Worm (Caenorhabditis elegans) whole organism, L4 larva: ENCODE data around the gene K03B8.14.
A peak's percentile ranks its signal among the peaks of the same experiment; 100 is the strongest.

Experiments
- F49E8.2 ChIP-seq: sonication (generic microtip); optimal IDR thresholded peaks from 2 replicates; lab custom pipeline; 2016; ENCODE audit warnings: missing compliant biosample characterization, mild to moderate bottlenecking, missing genetic modification characterization, borderline replicate concordance
- Y48G9A.11 ChIP-seq: fragments of 200-800 bp; sonication (Bioruptor generic); IDR thresholded peaks from 2 replicates; pipeline ENCODE4 v1.3.6; 2022; ENCODE audit warnings: missing genetic modification reagents, missing genetic modification characterization, missing compliant biosample characterization
- Y5F2A.4 ChIP-seq: fragments of 200-800 bp; sonication (Bioruptor generic); optimal IDR thresholded peaks from 2 replicates; lab custom pipeline; 2018; ENCODE audit warnings: mild to moderate bottlenecking, missing genetic modification characterization, missing compliant biosample characterization
- aha-1 ChIP-seq: fragments of 150-350 bp; peaks from one replicate; lab custom pipeline; 2014; ENCODE audit warnings: missing biosample characterization, missing genetic modification characterization
- aly-2 ChIP-seq: sonication (generic microtip); optimal IDR thresholded peaks from 2 replicates; lab custom pipeline; 2018; ENCODE audit warnings: missing biosample characterization, missing genetic modification characterization
- ceh-20 ChIP-seq: fragments of 200-800 bp; sonication (Bioruptor generic); IDR thresholded peaks from 2 replicates; pipeline ENCODE4 v1.3.6; 2022; ENCODE audit warnings: missing genetic modification reagents, missing genetic modification characterization, missing compliant biosample characterization
- ces-1 ChIP-seq: fragments of 150-350 bp; sonication (generic microtip); optimal IDR thresholded peaks from 4 replicates; lab custom pipeline; 2014; ENCODE audit warnings: missing biosample characterization, missing genetic modification reagents, missing genetic modification characterization
- cey-2 ChIP-seq: sonication (generic microtip); optimal IDR thresholded peaks from 3 replicates; lab custom pipeline; 2017; ENCODE audit warnings: missing genetic modification characterization, mild to moderate bottlenecking, missing compliant biosample characterization, antibody characterized with exemption, borderline replicate concordance; ENCODE audit not compliant: insufficient read depth
- daf-8 ChIP-seq: fragments of 200-800 bp; sonication (Bioruptor generic); IDR thresholded peaks from 2 replicates; pipeline ENCODE4 v1.3.6; 2022; ENCODE audit warnings: missing genetic modification characterization, missing compliant biosample characterization
- dmd-8 ChIP-seq: fragments of 200-800 bp; sonication (Bioruptor generic); IDR thresholded peaks from 2 replicates; pipeline ENCODE4 v1.3.6; 2022; ENCODE audit warnings: missing genetic modification characterization, missing compliant biosample characterization
- dmd-9 ChIP-seq: fragments of 200-800 bp; sonication (Bioruptor generic); IDR thresholded peaks from 2 replicates; pipeline ENCODE4 v1.3.6; 2022; ENCODE audit warnings: missing genetic modification reagents, missing genetic modification characterization, missing compliant biosample characterization
- dpl-1 ChIP-seq: fragments of 150-350 bp; optimal IDR thresholded peaks from 2 replicates; lab custom pipeline; 2014; ENCODE audit warnings: missing biosample characterization, missing genetic modification reagents, missing genetic modification characterization
- egl-27 ChIP-seq: sonication (generic microtip); optimal IDR thresholded peaks from 3 replicates; lab custom pipeline; 2017; ENCODE audit warnings: missing biosample characterization, missing genetic modification reagents, missing genetic modification characterization
- jun-1 ChIP-seq: fragments of 150-350 bp; optimal IDR thresholded peaks from 2 replicates; lab custom pipeline; 2014; ENCODE audit warnings: missing biosample characterization, missing genetic modification reagents, missing genetic modification characterization
- lim-7 ChIP-seq: fragments of 200-800 bp; sonication (Bioruptor generic); IDR thresholded peaks from 2 replicates; pipeline ENCODE4 v1.3.6; 2022; ENCODE audit warnings: missing genetic modification characterization, missing compliant biosample characterization
- lin-13 ChIP-seq: fragments of 150-350 bp; optimal IDR thresholded peaks from 2 replicates; lab custom pipeline; 2014; ENCODE audit warnings: missing biosample characterization, missing genetic modification reagents, missing genetic modification characterization
- lin-39 ChIP-seq: fragments of 150-350 bp; optimal IDR thresholded peaks from 2 replicates; lab custom pipeline; 2014; ENCODE audit warnings: missing biosample characterization, missing genetic modification reagents, missing genetic modification characterization
- madf-9 ChIP-seq: fragments of 200-800 bp; sonication (Bioruptor generic); conservative IDR thresholded peaks from 2 replicates; pipeline ENCODE4 v1.3.6; 2022; ENCODE audit warnings: missing genetic modification reagents, missing genetic modification characterization, missing compliant biosample characterization
- nhr-10 ChIP-seq: fragments of 150-350 bp; optimal IDR thresholded peaks from 2 replicates; lab custom pipeline; 2014; ENCODE audit warnings: missing biosample characterization, missing genetic modification characterization
- nhr-111 ChIP-seq: fragments of 200-800 bp; sonication (Bioruptor generic); optimal IDR thresholded peaks from 2 replicates; lab custom pipeline; 2018; ENCODE audit warnings: mild to moderate bottlenecking, missing genetic modification characterization, missing compliant biosample characterization
- nhr-25 ChIP-seq: sonication (generic microtip); optimal IDR thresholded peaks from 2 replicates; lab custom pipeline; 2017; ENCODE audit warnings: missing genetic modification characterization, mild to moderate bottlenecking, missing compliant biosample characterization, antibody characterized with exemption, moderate library complexity, borderline replicate concordance; ENCODE audit not compliant: insufficient read depth
- nhr-42 ChIP-seq: fragments of 200-800 bp; sonication (Bioruptor generic); IDR thresholded peaks from 2 replicates; pipeline ENCODE4 v1.3.6; 2022; ENCODE audit warnings: missing genetic modification characterization, missing compliant biosample characterization
- nhr-48 ChIP-seq: sonication (generic microtip); optimal IDR thresholded peaks from 2 replicates; lab custom pipeline; 2016; ENCODE audit warnings: mild to moderate bottlenecking, missing genetic modification characterization, missing compliant biosample characterization
- nhr-6 ChIP-seq: fragments of 150-350 bp; optimal IDR thresholded peaks from 2 replicates; lab custom pipeline; 2014; ENCODE audit warnings: missing biosample characterization, missing genetic modification characterization
- nhr-77 ChIP-seq: fragments of 150-350 bp; optimal IDR thresholded peaks from 2 replicates; lab custom pipeline; 2014; ENCODE audit warnings: missing biosample characterization, missing genetic modification characterization
- pha-4 ChIP-seq, 2 experiments: fragments of 150-350 bp in 1 of 2; fragments of 200-800 bp in 1 of 2; sonication (Bioruptor generic) in 1 of 2; IDR thresholded peaks in 1 of 2; optimal IDR thresholded peaks in 1 of 2; 2 replicates each; pipeline versions ENCODE4 v1.3.6 to Lab custom; 2014 to 2022; ENCODE audit warnings: missing genetic modification characterization in 2 of 2, missing genetic modification reagents in 2 of 2, missing biosample characterization in 1 of 2, missing compliant biosample characterization in 1 of 2
- php-3 ChIP-seq: fragments of 200-800 bp; sonication (Bioruptor generic); IDR thresholded peaks from 2 replicates; pipeline ENCODE4 v1.3.6; 2022; ENCODE audit warnings: missing genetic modification reagents, missing genetic modification characterization, missing compliant biosample characterization
- pqm-1 ChIP-seq: sonication (generic microtip); optimal IDR thresholded peaks from 2 replicates; lab custom pipeline; 2017; ENCODE audit warnings: missing biosample characterization, missing genetic modification characterization
- set-16 ChIP-seq: fragments of 200-800 bp; sonication (Bioruptor generic); IDR thresholded peaks from 2 replicates; pipeline ENCODE4 v1.3.6; 2022; ENCODE audit warnings: missing genetic modification reagents, missing genetic modification characterization, missing compliant biosample characterization
- skn-1 ChIP-seq: fragments of 150-350 bp; optimal IDR thresholded peaks from 2 replicates; lab custom pipeline; 2014; ENCODE audit warnings: missing biosample characterization, missing genetic modification characterization
- tra-1 ChIP-seq: fragments of 200-800 bp; sonication (Bioruptor generic); IDR thresholded peaks from 2 replicates; pipeline ENCODE4 v1.3.6; 2022; ENCODE audit warnings: missing genetic modification reagents, missing genetic modification characterization, missing compliant biosample characterization
- zag-1 ChIP-seq: fragments of 150-350 bp; optimal IDR thresholded peaks from 2 replicates; lab custom pipeline; 2014; ENCODE audit warnings: missing biosample characterization, missing genetic modification characterization
- zfp-3 ChIP-seq: fragments of 200-800 bp; sonication (Bioruptor generic); conservative IDR thresholded peaks from 2 replicates; pipeline ENCODE4 v1.3.6; 2022; ENCODE audit warnings: missing genetic modification reagents, missing genetic modification characterization, missing compliant biosample characterization

K03B8.14 gene

ce11 chrV:11385060-11385459 lies 5.2 kb upstream of the K03B8.14 start, which contains the start of gene col-154:
Gene col-154, plus strand, starts transcription at chrV:11385360.
- no peak for TF ChIP-seq set-16 (GFP tag; lab: Robert Waterston, UW)
- TF ChIP-seq nhr-48 (tag; lab: Kevin White, UChicago), result no peak
- no peak for TF ChIP-seq nhr-77 (tag; lab: Kevin White, UChicago)
- TF ChIP-seq pha-4 (GFP tag; IDR thresholded peaks at IDR 0.05; lab: Robert Waterston, UW), result no peak
- TF ChIP-seq pha-4 (tag; optimal IDR thresholded peaks at IDR 0.05; lab: Kevin White, UChicago), result no peak
- no peak for TF ChIP-seq aha-1 (tag; lab: Kevin White, UChicago)
- no peak for TF ChIP-seq ceh-20 (GFP tag; lab: Robert Waterston, UW)
- TF ChIP-seq skn-1 (tag; lab: Kevin White, UChicago), result no peak
- no peak for TF ChIP-seq ces-1
- no peak for TF ChIP-seq dmd-9
- no peak for TF ChIP-seq dpl-1
- TF ChIP-seq F49E8.2 (tag; lab: Kevin White, UChicago), result no peak
- no peak for TF ChIP-seq nhr-111 (GFP tag; lab: Kevin White, UChicago)
- no peak for TF ChIP-seq nhr-6 (tag; lab: Kevin White, UChicago)

ce11 chrV:11385583-11385982 lies 4.7 kb upstream of the K03B8.14 start:
- peak; percentile 79 for TF ChIP-seq set-16 (GFP tag; lab: Robert Waterston, UW)

ce11 chrV:11386428-11386827 lies 3.9 kb upstream of the K03B8.14 start, which contains the start of gene F55C10.4:
Gene F55C10.4, plus strand, starts transcription at chrV:11386728.
- TF ChIP-seq aha-1 (tag; lab: Kevin White, UChicago) (no peak), skn-1 (tag; lab: Kevin White, UChicago) (no peak), pqm-1 (tag; lab: Kevin White, UChicago) (no peak), Y48G9A.11 (GFP tag; lab: Robert Waterston, UW) (no peak), madf-9 (GFP tag; lab: Robert Waterston, UW) (no peak), daf-8 (no peak), zag-1 (tag; lab: Kevin White, UChicago) (no peak), zfp-3 (GFP tag; lab: Robert Waterston, UW) (no peak)
- TF ChIP-seq, all 104 proteins: peak for 0

ce11 chrV:11389776-11390175 lies 527 bp upstream of the K03B8.14 start, which contains the start of gene col-155:
Gene col-155, minus strand, starts transcription at chrV:11389876.
- TF ChIP-seq aly-2 (tag; lab: Kevin White, UChicago), result no peak
- TF ChIP-seq nhr-25 (tag; lab: Kevin White, UChicago), result no peak
- TF ChIP-seq tra-1 (GFP tag; lab: Robert Waterston, UW), result no peak
- TF ChIP-seq cey-2, result no peak
- no peak for TF ChIP-seq dpl-1
- TF ChIP-seq php-3, result no peak
- TF ChIP-seq egl-27 (tag; lab: Kevin White, UChicago), result no peak
- no peak for TF ChIP-seq nhr-10 (tag; lab: Kevin White, UChicago)

- 0 out of 2 replicates have a peak, but pooled peaks have one; percentile 36 for TF ChIP-seq Y48G9A.11 (GFP tag; lab: Robert Waterston, UW)
Observed at ce11 chrV:11391033-11391432, 730 bp downstream of the K03B8.14 start.

- TF ChIP-seq Y48G9A.11 (GFP tag; lab: Robert Waterston, UW) (no peak), lin-39 (tag; lab: Kevin White, UChicago) (no peak), ces-1 (no peak), Y5F2A.4 (GFP tag; lab: Kevin White, UChicago) (no peak), php-3 (no peak), lin-13 (GFP tag; lab: Kevin White, UChicago) (no peak), dmd-9 (no peak), dmd-8 (GFP tag; lab: Robert Waterston, UW) (no peak), lim-7 (no peak), nhr-42 (GFP tag; lab: Robert Waterston, UW) (no peak), nhr-25 (tag; lab: Kevin White, UChicago) (no peak), jun-1 (tag; lab: Kevin White, UChicago) (no peak), nhr-10 (tag; lab: Kevin White, UChicago) (no peak), pqm-1 (tag; lab: Kevin White, UChicago) (no peak), tra-1 (GFP tag; lab: Robert Waterston, UW) (no peak), F49E8.2 (tag; lab: Kevin White, UChicago) (no peak)
Observed at ce11 chrV:11392020-11392419, 1.7 kb downstream of the K03B8.14 start, which contains the start of gene nas-16. Gene nas-16, plus strand, starts transcription at chrV:11392320.
